Worm (Caenorhabditis elegans) whole organism, young adult: ENCODE results near the gene C03B8.3.
A peak's percentile ranks its signal among the peaks of the same experiment; 100 is the strongest.

ENCODE experiments used
- B0019.2 ChIP-seq: fragments of 200-800 bp; sonication (Bioruptor generic); conservative IDR thresholded peaks from 2 replicates; pipeline ENCODE4 v1.3.6; 2022; ENCODE audit warnings: missing genetic modification reagents, missing genetic modification characterization, missing compliant biosample characterization
- C06A6.2 ChIP-seq: fragments of 200-800 bp; sonication (Bioruptor generic); conservative IDR thresholded peaks from 2 replicates; pipeline ENCODE4 v1.3.6; 2022; ENCODE audit warnings: missing genetic modification characterization, missing compliant biosample characterization
- F22D6.2 ChIP-seq: sonication (generic microtip); optimal IDR thresholded peaks from 2 replicates; lab custom pipeline; 2016; ENCODE audit warnings: mild to moderate bottlenecking, missing genetic modification characterization, missing compliant biosample characterization
- K11D2.4 ChIP-seq: fragments of 200-800 bp; sonication (Bioruptor generic); IDR thresholded peaks from 2 replicates; pipeline ENCODE4 v1.3.6; 2022; ENCODE audit warnings: missing genetic modification reagents, missing genetic modification characterization, missing compliant biosample characterization
- T26A5.8 ChIP-seq: sonication (generic microtip); optimal IDR thresholded peaks from 2 replicates; lab custom pipeline; 2016; ENCODE audit warnings: missing genetic modification characterization, missing compliant biosample characterization
- Y67H2A.10 ChIP-seq: fragments of 200-800 bp; sonication (Bioruptor generic); conservative IDR thresholded peaks from 2 replicates; pipeline ENCODE4 v1.3.6; 2022; ENCODE audit warnings: missing genetic modification reagents, missing genetic modification characterization, missing compliant biosample characterization
- Y95B8A.8 ChIP-seq: fragments of 200-800 bp; sonication (Bioruptor generic); IDR thresholded peaks from 2 replicates; pipeline ENCODE4 v1.3.6; 2022; ENCODE audit warnings: missing genetic modification reagents, missing genetic modification characterization, missing compliant biosample characterization
- athp-1 ChIP-seq: sonication (generic microtip); optimal IDR thresholded peaks from 2 replicates; lab custom pipeline; 2017; ENCODE audit warnings: mild to moderate bottlenecking, missing genetic modification characterization, missing compliant biosample characterization
- bed-1 ChIP-seq: fragments of 200-800 bp; sonication (Bioruptor generic); IDR thresholded peaks from 2 replicates; pipeline ENCODE4 v1.3.6; 2022; ENCODE audit warnings: missing genetic modification reagents, missing genetic modification characterization, missing compliant biosample characterization
- ccch-3 ChIP-seq: fragments of 200-800 bp; sonication (Bioruptor generic); optimal IDR thresholded peaks from 2 replicates; lab custom pipeline; 2018; ENCODE audit warnings: mild to moderate bottlenecking, missing genetic modification characterization, missing compliant biosample characterization
- cebp-1 ChIP-seq, 2 experiments: fragments of 200-800 bp in 1 of 2; sonication (Bioruptor generic) in 1 of 2; sonication (generic microtip) in 1 of 2; IDR thresholded peaks in 1 of 2; optimal IDR thresholded peaks in 1 of 2; 2 replicates each; pipeline versions ENCODE4 v1.3.6 to Lab custom; 2017 to 2022; ENCODE audit warnings: missing compliant biosample characterization in 2 of 2, missing genetic modification characterization in 2 of 2, mild to moderate bottlenecking in 1 of 2, missing genetic modification reagents in 1 of 2, moderate library complexity in 1 of 2
- cebp-2 ChIP-seq: fragments of 200-800 bp; sonication (Bioruptor generic); IDR thresholded peaks from 2 replicates; pipeline ENCODE4 v1.3.6; 2022; ENCODE audit warnings: missing genetic modification characterization, missing compliant biosample characterization
- ceh-100 ChIP-seq: fragments of 200-800 bp; sonication (Bioruptor generic); IDR thresholded peaks from 2 replicates; pipeline ENCODE4 v1.3.6; 2022; ENCODE audit warnings: missing genetic modification reagents, missing genetic modification characterization, missing compliant biosample characterization
- ceh-58 ChIP-seq: fragments of 200-800 bp; sonication (Bioruptor generic); IDR thresholded peaks from 2 replicates; pipeline ENCODE4 v1.3.6; 2022; ENCODE audit warnings: missing genetic modification characterization, missing compliant biosample characterization
- ceh-79 ChIP-seq: sonication (generic microtip); optimal IDR thresholded peaks from 2 replicates; lab custom pipeline; 2017; ENCODE audit warnings: mild to moderate bottlenecking, missing genetic modification characterization, missing compliant biosample characterization
- die-1 ChIP-seq: sonication (generic microtip); optimal IDR thresholded peaks from 2 replicates; lab custom pipeline; 2016; ENCODE audit warnings: missing genotype, mild to moderate bottlenecking, missing genetic modification characterization, missing compliant biosample characterization
- dox-1 ChIP-seq: fragments of 200-800 bp; sonication (Bioruptor generic); IDR thresholded peaks from 2 replicates; pipeline ENCODE4 v1.3.6; 2022; ENCODE audit warnings: missing genetic modification reagents, missing genetic modification characterization, missing compliant biosample characterization
- dpff-1 ChIP-seq: sonication (generic microtip); optimal IDR thresholded peaks from 2 replicates; lab custom pipeline; 2017; ENCODE audit warnings: mild to moderate bottlenecking, missing genetic modification characterization, missing compliant biosample characterization
- egl-18 ChIP-seq: fragments of 200-800 bp; sonication (Bioruptor generic); IDR thresholded peaks from 2 replicates; pipeline ENCODE4 v1.3.6; 2022; ENCODE audit warnings: missing genetic modification reagents, missing genetic modification characterization, missing compliant biosample characterization
- fkh-3 ChIP-seq: sonication (generic microtip); optimal IDR thresholded peaks from 2 replicates; lab custom pipeline; 2016; ENCODE audit warnings: mild to moderate bottlenecking, missing genetic modification characterization, missing compliant biosample characterization
- hlh-26 ChIP-seq: fragments of 200-800 bp; sonication (Bioruptor generic); conservative IDR thresholded peaks from 2 replicates; pipeline ENCODE4 v1.3.6; 2022; ENCODE audit warnings: missing genetic modification reagents, missing genetic modification characterization, missing compliant biosample characterization
- hsf-1 ChIP-seq: fragments of 200-800 bp; sonication (Bioruptor generic); IDR thresholded peaks from 2 replicates; pipeline ENCODE4 v1.3.6; 2022; ENCODE audit warnings: missing genetic modification reagents, missing genetic modification characterization, missing compliant biosample characterization
- let-607 ChIP-seq, 2 experiments: fragments of 200-800 bp in 1 of 2; sonication (Bioruptor generic) in 1 of 2; sonication (generic microtip) in 1 of 2; optimal IDR thresholded peaks; 2 replicates each; lab custom pipeline; 2016 to 2018; ENCODE audit warnings: mild to moderate bottlenecking in 2 of 2, missing compliant biosample characterization in 2 of 2, missing genetic modification characterization in 2 of 2, moderate library complexity in 2 of 2, missing genotype in 1 of 2
- lin-26 ChIP-seq: fragments of 200-800 bp; sonication (Bioruptor generic); IDR thresholded peaks from 2 replicates; pipeline ENCODE4 v1.3.6; 2022; ENCODE audit warnings: missing genetic modification reagents, missing genetic modification characterization, missing compliant biosample characterization
- lin-35 ChIP-seq, 3 experiments: fragments of 150-350 bp in 2 of 3; sonication (generic microtip) in 1 of 3; optimal IDR thresholded peaks; 2 replicates each; lab custom pipeline; 2014 to 2018; ENCODE audit warnings: missing biosample characterization in 3 of 3, missing genetic modification characterization in 3 of 3, missing genetic modification reagents in 3 of 3
- lin-54 ChIP-seq: fragments of 200-800 bp; sonication (Bioruptor generic); optimal IDR thresholded peaks from 2 replicates; lab custom pipeline; 2018; ENCODE audit warnings: mild to moderate bottlenecking, missing genetic modification characterization, missing compliant biosample characterization
- lsl-1 ChIP-seq: fragments of 200-800 bp; sonication (Bioruptor generic); optimal IDR thresholded peaks from 2 replicates; lab custom pipeline; 2018; ENCODE audit warnings: mild to moderate bottlenecking, missing genetic modification characterization, moderate library complexity, missing compliant biosample characterization
- madf-6 ChIP-seq: fragments of 200-800 bp; sonication (Bioruptor generic); IDR thresholded peaks from 2 replicates; pipeline ENCODE4 v1.3.6; 2022; ENCODE audit warnings: missing genetic modification reagents, missing genetic modification characterization, missing compliant biosample characterization
- madf-8 ChIP-seq: fragments of 200-800 bp; sonication (Bioruptor generic); conservative IDR thresholded peaks from 2 replicates; pipeline ENCODE4 v1.3.6; 2022; ENCODE audit warnings: missing genetic modification reagents, missing genetic modification characterization, missing compliant biosample characterization
- mcd-1 ChIP-seq: fragments of 200-800 bp; sonication (Bioruptor generic); IDR thresholded peaks from 2 replicates; pipeline ENCODE4 v1.3.6; 2022; ENCODE audit warnings: missing genetic modification reagents, missing genetic modification characterization, missing compliant biosample characterization
- mel-28 ChIP-seq: sonication (generic microtip); optimal IDR thresholded peaks from 2 replicates; lab custom pipeline; 2016; ENCODE audit warnings: borderline replicate concordance, mild to moderate bottlenecking, missing genetic modification characterization, missing compliant biosample characterization
- mes-4 ChIP-seq: sonication (generic microtip); optimal IDR thresholded peaks from 2 replicates; lab custom pipeline; 2016; ENCODE audit warnings: missing genotype, missing genetic modification characterization, missing compliant biosample characterization
- nfya-2 ChIP-seq: fragments of 200-800 bp; sonication (Bioruptor generic); IDR thresholded peaks from 2 replicates; pipeline ENCODE4 v1.3.6; 2022; ENCODE audit warnings: missing genetic modification reagents, missing genetic modification characterization, missing compliant biosample characterization
- nfyb-1 ChIP-seq: fragments of 200-800 bp; sonication (Bioruptor generic); IDR thresholded peaks from 2 replicates; pipeline ENCODE4 v1.3.6; 2022; ENCODE audit warnings: missing genetic modification reagents, missing genetic modification characterization, missing compliant biosample characterization
- nhr-179 ChIP-seq: sonication (generic microtip); optimal IDR thresholded peaks from 2 replicates; lab custom pipeline; 2016; ENCODE audit warnings: mild to moderate bottlenecking, missing genetic modification characterization, missing compliant biosample characterization
- pbrm-1 ChIP-seq: fragments of 200-800 bp; sonication (Bioruptor generic); IDR thresholded peaks from 2 replicates; pipeline ENCODE4 v1.3.6; 2022; ENCODE audit warnings: missing genetic modification reagents, missing genetic modification characterization, missing compliant biosample characterization
- snpc-1.3 ChIP-seq: sonication (generic microtip); optimal IDR thresholded peaks from 2 replicates; lab custom pipeline; 2017; ENCODE audit warnings: missing genetic modification characterization, mild to moderate bottlenecking, missing compliant biosample characterization, antibody characterized with exemption, moderate library complexity, missing genotype, missing genetic modification reagents; ENCODE audit not compliant: insufficient read depth
- snpc-3.4 ChIP-seq: sonication (generic microtip); optimal IDR thresholded peaks from 2 replicates; lab custom pipeline; 2017; ENCODE audit warnings: missing genetic modification characterization, mild to moderate bottlenecking, missing compliant biosample characterization, antibody characterized with exemption, moderate library complexity, missing genotype, missing genetic modification reagents
- tbp1 ChIP-seq: fragments of 200-800 bp; sonication (Bioruptor generic); optimal IDR thresholded peaks from 2 replicates; lab custom pipeline; 2018; ENCODE audit warnings: mild to moderate bottlenecking, missing genetic modification characterization, missing compliant biosample characterization
- unc-62 ChIP-seq: fragments of 150-350 bp; optimal IDR thresholded peaks from 2 replicates; lab custom pipeline; 2014; ENCODE audit warnings: missing biosample characterization, missing genetic modification reagents, missing genetic modification characterization
- ztf-25 ChIP-seq: fragments of 200-800 bp; sonication (Bioruptor generic); IDR thresholded peaks from 2 replicates; pipeline ENCODE4 v1.3.6; 2022; ENCODE audit warnings: missing genetic modification reagents, missing genetic modification characterization, missing compliant biosample characterization
- ztf-3 ChIP-seq: fragments of 200-800 bp; sonication (Bioruptor generic); optimal IDR thresholded peaks from 2 replicates; lab custom pipeline; 2018; ENCODE audit warnings: mild to moderate bottlenecking, missing genetic modification characterization, missing compliant biosample characterization
- ztf-6 ChIP-seq: fragments of 200-800 bp; sonication (Bioruptor generic); IDR thresholded peaks from 2 replicates; pipeline ENCODE4 v1.3.6; 2022; ENCODE audit warnings: missing genetic modification reagents, missing genetic modification characterization, missing compliant biosample characterization

Gene C03B8.3

ce11 chrIII:7734105-7734504 is 22.0 kb downstream of the C03B8.3 start:
- TF ChIP-seq tbp1 (no peak), unc-62 (peak; percentile 40)

ce11 chrIII:7736003-7736402 is 23.9 kb downstream of the C03B8.3 start:
- TF ChIP-seq let-607 (tag; optimal IDR thresholded peaks at IDR 0.05; lab: Kevin White, UChicago) (no peak), madf-6 (GFP tag; lab: Robert Waterston, UW) (peak; percentile 16; the same call in 1 of the 2 replicates)

ce11 chrIII:7736806-7737205 is 24.7 kb downstream of the C03B8.3 start:
- no peak for TF ChIP-seq F22D6.2
- no peak for TF ChIP-seq tbp1
- 0 out of 2 replicates have a peak, but pooled peaks have one; percentile 45 for TF ChIP-seq nfyb-1
- TF ChIP-seq madf-8 (GFP tag; lab: Robert Waterston, UW): no peak
- 0 out of 2 replicates have a peak, but pooled peaks have one; percentile 15 for TF ChIP-seq pbrm-1 (GFP tag; lab: Robert Waterston, UW)
- no peak for TF ChIP-seq lin-54 (GFP tag; lab: Kevin White, UChicago)
- no peak for TF ChIP-seq ztf-6 (GFP tag; lab: Robert Waterston, UW)
- 0 out of 2 replicates have a peak, but pooled peaks have one; percentile 27 for TF ChIP-seq hsf-1
- TF ChIP-seq lsl-1 (GFP tag; lab: Kevin White, UChicago): no peak
- 0 out of 2 replicates have a peak, but pooled peaks have one; percentile 61 for TF ChIP-seq lin-26 (GFP tag; lab: Robert Waterston, UW)
- peak; percentile 37 for TF ChIP-seq snpc-3.4 (tag; lab: Kevin White, UChicago)
- peak; percentile 71; the same call in 1 of the 2 replicates for TF ChIP-seq dox-1 (GFP tag; lab: Robert Waterston, UW)
- no peak for TF ChIP-seq nhr-179 (tag; lab: Kevin White, UChicago)
- no peak for TF ChIP-seq ztf-3 (GFP tag; lab: Kevin White, UChicago)
- no peak for TF ChIP-seq cebp-1 (GFP tag; IDR thresholded peaks at IDR 0.05; lab: Robert Waterston, UW)
- peak; percentile 21 for TF ChIP-seq cebp-1 (tag; optimal IDR thresholded peaks at IDR 0.05; lab: Kevin White, UChicago)
- peak in 1 of 3 experiments; percentile 65 for TF ChIP-seq lin-35 (GFP tag; optimal IDR thresholded peaks at IDR 0.05; lab: Kevin White, UChicago)
- no peak for TF ChIP-seq bed-1
- no peak for TF ChIP-seq snpc-1.3 (tag; lab: Kevin White, UChicago)
- no peak for TF ChIP-seq fkh-3
- TF ChIP-seq ceh-100 (GFP tag; lab: Robert Waterston, UW): no peak
- TF ChIP-seq mel-28 (tag; lab: Kevin White, UChicago): no peak
- peak in 1 of 2 experiments; percentile 12 for TF ChIP-seq let-607 (tag; optimal IDR thresholded peaks at IDR 0.05; lab: Kevin White, UChicago)
- TF ChIP-seq B0019.2 (GFP tag; lab: Robert Waterston, UW): no peak
- TF ChIP-seq hlh-26 (GFP tag; lab: Robert Waterston, UW): no peak
- peak; percentile 12; the same call in 1 of the 2 replicates for TF ChIP-seq K11D2.4 (GFP tag; lab: Robert Waterston, UW)
- TF ChIP-seq mes-4 (tag; lab: Kevin White, UChicago): no peak
- 0 out of 2 replicates have a peak, but pooled peaks have one; percentile 45 for TF ChIP-seq ceh-58 (GFP tag; lab: Robert Waterston, UW)
- TF ChIP-seq cebp-2: peak; percentile 55; the same call in 1 of the 2 replicates
- 0 out of 2 replicates have a peak, but pooled peaks have one; percentile 21 for TF ChIP-seq Y95B8A.8
- TF ChIP-seq athp-1 (tag; lab: Kevin White, UChicago): peak; percentile 66
- no peak for TF ChIP-seq ccch-3 (GFP tag; lab: Kevin White, UChicago)
- 0 out of 2 replicates have a peak, but pooled peaks have one; percentile 8 for TF ChIP-seq ztf-25 (GFP tag; lab: Robert Waterston, UW)
- TF ChIP-seq Y67H2A.10 (GFP tag; lab: Robert Waterston, UW): no peak
- TF ChIP-seq egl-18 (GFP tag; lab: Robert Waterston, UW): no peak
- peak; percentile 36; the same call in 1 of the 2 replicates for TF ChIP-seq C06A6.2 (GFP tag; lab: Robert Waterston, UW)
- TF ChIP-seq die-1 (tag; lab: Kevin White, UChicago): no peak
- TF ChIP-seq ceh-79 (tag; lab: Kevin White, UChicago): no peak
- peak; percentile 25; the same call in 1 of the 2 replicates for TF ChIP-seq mcd-1
- TF ChIP-seq T26A5.8 (tag; lab: Kevin White, UChicago): no peak
- no peak for TF ChIP-seq dpff-1 (tag; lab: Kevin White, UChicago)
- TF ChIP-seq nfya-2 (GFP tag; lab: Robert Waterston, UW): no peak
